Worm (Caenorhabditis elegans) whole organism, midembryonic: ENCODE results near the gene ZK688.7.

ENCODE experiments used
- T22C8.4 ChIP-seq: fragments of 200-800 bp; sonication (Bioruptor generic); IDR thresholded peaks from 2 replicates; pipeline ENCODE4 v1.3.6; 2022; ENCODE audit warnings: missing genetic modification characterization, missing compliant biosample characterization
- cog-1 ChIP-seq: sonication (generic microtip); optimal IDR thresholded peaks from 2 replicates; lab custom pipeline; 2016; ENCODE audit warnings: missing genetic modification characterization, missing compliant biosample characterization
- flt-1 ChIP-seq: fragments of 200-800 bp; sonication (Bioruptor generic); IDR thresholded peaks from 2 replicates; pipeline ENCODE4 v1.3.6; 2022; ENCODE audit warnings: missing genetic modification characterization, missing compliant biosample characterization
- klf-2 ChIP-seq: fragments of 200-800 bp; sonication (Bioruptor generic); conservative IDR thresholded peaks from 2 replicates; pipeline ENCODE4 v1.3.6; 2022; ENCODE audit warnings: missing genetic modification reagents, missing genetic modification characterization, missing compliant biosample characterization
- med-1 ChIP-seq: sonication (generic microtip); optimal IDR thresholded peaks from 2 replicates; lab custom pipeline; 2017; ENCODE audit warnings: missing genetic modification characterization, mild to moderate bottlenecking, missing compliant biosample characterization, antibody characterized with exemption, missing genetic modification reagents; ENCODE audit not compliant: insufficient read depth
- ref-1 ChIP-seq: fragments of 200-800 bp; sonication (Bioruptor generic); conservative IDR thresholded peaks from 2 replicates; pipeline ENCODE4 v1.3.6; 2022; ENCODE audit warnings: missing genetic modification reagents, missing genetic modification characterization, missing compliant biosample characterization
- tab-1 ChIP-seq: fragments of 200-800 bp; sonication (Bioruptor generic); IDR thresholded peaks from 2 replicates; pipeline ENCODE4 v1.3.6; 2022; ENCODE audit warnings: missing genetic modification characterization, missing compliant biosample characterization
- ztf-23 ChIP-seq: fragments of 200-800 bp; sonication (Bioruptor generic); IDR thresholded peaks from 2 replicates; pipeline ENCODE4 v1.3.6; 2022; ENCODE audit warnings: missing genetic modification reagents, missing genetic modification characterization, missing compliant biosample characterization
- ztf-29 ChIP-seq: fragments of 200-800 bp; sonication (Bioruptor generic); IDR thresholded peaks from 2 replicates; pipeline ENCODE4 v1.3.6; 2022; ENCODE audit warnings: missing genetic modification reagents, missing genetic modification characterization, missing compliant biosample characterization

Gene ZK688.7

DNA sequence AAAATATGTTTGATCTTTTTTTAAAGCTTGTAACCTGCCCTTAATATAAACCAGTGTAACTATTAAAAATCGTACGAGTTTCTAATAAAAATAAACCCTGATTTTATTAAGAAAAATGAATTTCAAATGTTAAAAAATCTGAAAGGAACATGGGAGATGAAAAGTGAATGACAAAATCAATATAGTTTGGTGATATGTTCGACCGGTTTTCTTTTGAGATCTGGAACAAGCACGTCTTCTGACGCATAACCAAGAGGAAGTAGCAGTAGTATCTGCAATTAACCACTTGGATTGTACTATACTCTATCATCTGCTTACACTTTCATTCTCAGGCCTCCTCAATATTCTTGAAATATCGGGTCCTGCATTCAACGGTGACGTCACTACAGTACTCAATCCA is 34.3 kb downstream of the ZK688.7 start:
- no peak for TF ChIP-seq ref-1 (GFP tag; lab: Robert Waterston, UW)
- TF ChIP-seq tab-1 = no peak
- no peak for TF ChIP-seq flt-1 (GFP tag; lab: Robert Waterston, UW)
- no peak for TF ChIP-seq ztf-29 (GFP tag; lab: Robert Waterston, UW)

- TF ChIP-seq flt-1 (GFP tag; lab: Robert Waterston, UW) = no peak
- TF ChIP-seq med-1 = no peak
- no peak for TF ChIP-seq T22C8.4 (GFP tag; lab: Robert Waterston, UW)
- no peak for TF ChIP-seq tab-1
- TF ChIP-seq cog-1 (tag; lab: Kevin White, UChicago) = no peak
- TF ChIP-seq ztf-23 (GFP tag; lab: Robert Waterston, UW) = no peak
- TF ChIP-seq ztf-29 (GFP tag; lab: Robert Waterston, UW) = no peak
- TF ChIP-seq ref-1 (GFP tag; lab: Robert Waterston, UW) = no peak
- TF ChIP-seq klf-2 (GFP tag; lab: Robert Waterston, UW) = no peak
Measured at ce11 chrIII:7873481-7873880, 38.0 kb downstream of the ZK688.7 start, which contains the start of gene tyr-1. Gene tyr-1 (plus strand): TSS chrIII:7873781.

ce11 chrIII:7872776-7873175 is 38.7 kb downstream of the ZK688.7 start:
- TF ChIP-seq klf-2 (GFP tag; lab: Robert Waterston, UW) = no peak

DNA sequence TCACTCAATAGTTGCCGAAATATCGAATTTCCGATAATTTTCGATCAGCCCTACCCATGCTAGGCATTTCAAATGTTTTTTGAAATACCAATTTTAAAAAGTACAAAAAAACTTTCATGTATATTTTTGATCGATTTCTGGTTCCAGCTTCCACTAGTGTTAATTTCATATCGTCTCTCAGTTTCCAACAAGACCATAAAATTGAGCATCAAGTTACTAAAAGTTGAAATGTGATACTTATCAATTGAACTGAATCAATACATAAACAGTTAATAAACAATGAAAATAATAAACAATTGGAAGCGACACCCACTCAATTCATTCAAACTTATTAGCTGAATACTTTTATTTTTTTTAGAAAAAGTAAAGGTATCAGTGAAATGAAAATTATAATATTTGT is 45.2 kb downstream of the ZK688.7 start, which contains the start of gene cup-4:
cup-4 (plus strand) TSS at position 301 of the 400 bp plus-strand sequence.
- TF ChIP-seq klf-2 (GFP tag; lab: Robert Waterston, UW) (no peak), cog-1 (tag; lab: Kevin White, UChicago) (no peak), ztf-29 (GFP tag; lab: Robert Waterston, UW) (no peak), flt-1 (GFP tag; lab: Robert Waterston, UW) (no peak), tab-1 (no peak), ztf-23 (GFP tag; lab: Robert Waterston, UW) (no peak), T22C8.4 (GFP tag; lab: Robert Waterston, UW) (no peak), med-1 (no peak), ref-1 (GFP tag; lab: Robert Waterston, UW) (no peak)

DNA sequence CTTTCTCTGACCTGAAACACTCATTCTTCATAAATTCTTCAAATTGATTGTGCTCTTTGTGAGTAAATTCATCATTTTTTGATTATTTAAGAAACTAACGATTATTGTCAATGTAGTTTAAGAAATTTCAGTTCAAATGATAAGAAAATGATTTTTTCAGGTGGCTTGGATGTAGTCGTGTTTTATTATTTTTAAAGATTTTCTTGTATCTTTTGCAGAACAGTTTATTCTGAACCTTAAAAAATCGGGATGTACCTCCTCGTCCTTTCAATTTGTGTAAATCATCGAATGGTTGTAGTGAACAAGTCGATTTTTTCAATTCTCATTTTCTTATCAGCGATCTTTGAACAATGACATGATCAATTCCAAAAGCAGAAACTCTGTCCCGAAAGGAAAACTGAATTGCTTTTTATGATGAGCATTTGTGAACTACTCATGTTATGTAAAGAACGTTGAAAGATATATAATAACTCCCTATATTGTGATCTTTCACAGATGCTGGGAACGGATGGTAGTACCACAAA is 46.1 kb downstream of the ZK688.7 start, which contains the start of gene slc-17.3:
slc-17.3 (minus strand) TSS at position 51 of the 524 bp plus-strand sequence.
- TF ChIP-seq T22C8.4 (GFP tag; lab: Robert Waterston, UW) (no peak), klf-2 (GFP tag; lab: Robert Waterston, UW) (no peak), ztf-23 (GFP tag; lab: Robert Waterston, UW) (no peak), tab-1 (no peak), ref-1 (GFP tag; lab: Robert Waterston, UW) (no peak), ztf-29 (GFP tag; lab: Robert Waterston, UW) (no peak), cog-1 (tag; lab: Kevin White, UChicago) (no peak), med-1 (no peak), flt-1 (GFP tag; lab: Robert Waterston, UW) (no peak)

ce11 chrIII:7861535-7862120 is 49.8 kb downstream of the ZK688.7 start, which contains the start of gene snr-5:
Gene snr-5 (plus strand): TSS chrIII:7862070.
- TF ChIP-seq ztf-29 (GFP tag; lab: Robert Waterston, UW) (no peak), med-1 (no peak), ztf-23 (GFP tag; lab: Robert Waterston, UW) (no peak), flt-1 (GFP tag; lab: Robert Waterston, UW) (no peak), T22C8.4 (GFP tag; lab: Robert Waterston, UW) (no peak), cog-1 (tag; lab: Kevin White, UChicago) (no peak), klf-2 (GFP tag; lab: Robert Waterston, UW) (no peak), ref-1 (GFP tag; lab: Robert Waterston, UW) (no peak), tab-1 (no peak)

DNA sequence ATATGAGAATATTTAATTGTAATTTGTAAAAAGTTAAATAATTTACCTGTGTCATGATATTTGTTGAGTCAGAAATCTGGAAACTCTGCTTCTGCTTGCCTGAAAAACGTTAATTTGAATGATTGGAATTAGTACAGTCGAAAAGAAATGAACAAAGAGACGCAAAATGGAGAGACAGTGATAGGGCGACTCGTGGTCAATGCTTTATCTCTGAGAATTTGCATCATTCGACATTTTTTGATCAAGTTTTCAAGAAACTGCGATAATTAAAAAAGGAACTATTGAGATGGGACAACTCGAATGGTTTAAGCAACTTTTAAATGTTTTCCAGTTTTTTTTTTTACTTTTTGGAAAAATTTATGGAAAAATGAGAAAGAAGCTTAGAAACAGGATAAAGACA is 50.5 kb downstream of the ZK688.7 start, which contains the start of gene cuc-1:
cuc-1 (minus strand) TSS at position 101 of the 400 bp plus-strand sequence.
- TF ChIP-seq cog-1 (tag; lab: Kevin White, UChicago) = no peak
- TF ChIP-seq ref-1 (GFP tag; lab: Robert Waterston, UW) = no peak
- TF ChIP-seq T22C8.4 (GFP tag; lab: Robert Waterston, UW) = no peak
- no peak for TF ChIP-seq tab-1
- no peak for TF ChIP-seq ztf-23 (GFP tag; lab: Robert Waterston, UW)
- TF ChIP-seq ztf-29 (GFP tag; lab: Robert Waterston, UW) = no peak
- no peak for TF ChIP-seq klf-2 (GFP tag; lab: Robert Waterston, UW)
- TF ChIP-seq med-1 = no peak
- TF ChIP-seq flt-1 (GFP tag; lab: Robert Waterston, UW) = no peak
